Fruit fly (Drosophila melanogaster): ENCODE results near the gene Ent3.

Ent3 gene

dm6 chr3L:12843056-12843799 is 10.2 kb upstream of the Ent3 start, which contains the start of gene nebu (continued):
- TF ChIP-seq fru (GFP tag; optimal IDR thresholded peaks at IDR 0.05): peak; percentile 99
- peak; percentile 96 to 99 for TF ChIP-seq foxo (GFP tag; optimal IDR thresholded peaks at IDR 0.05)

dm6 chr3L:12849867-12850301 is 3.6 kb upstream of the Ent3 start, which contains the start of the genes CG10948 and Wbp2:
TSS of gene CG10948 (minus strand) at chr3L:12850117.
TSS of gene Wbp2 (plus strand) at chr3L:12850165.
- TF ChIP-seq dsf (GFP tag; optimal IDR thresholded peaks at IDR 0.05; ENCODE audit: borderline replicate concordance) (peak; percentile 22), Abd-B (GFP tag; optimal IDR thresholded peaks at IDR 0.05) (no peak), Hr83 (GFP tag; optimal IDR thresholded peaks at IDR 0.05; ENCODE audit: poor library complexity, severe bottlenecking) (no peak), Sp1 (GFP tag; optimal IDR thresholded peaks at IDR 0.05) (no peak), CrebA (GFP tag; optimal IDR thresholded peaks at IDR 0.05; ENCODE audit: borderline replicate concordance) (peak; percentile 73), woc (GFP tag; optimal IDR thresholded peaks at IDR 0.05) (no peak), Mio (GFP tag; optimal IDR thresholded peaks at IDR 0.05) (no peak), Dfd (GFP tag; optimal IDR thresholded peaks at IDR 0.05) (no peak), jim (GFP tag; optimal IDR thresholded peaks at IDR 0.05) (no peak), fru (GFP tag; optimal IDR thresholded peaks at IDR 0.05) (no peak), usp (GFP tag; optimal IDR thresholded peaks at IDR 0.05) (no peak), rgr (GFP tag; optimal IDR thresholded peaks at IDR 0.05) (no peak), Hr78 (GFP tag; optimal IDR thresholded peaks at IDR 0.05) (no peak), dl (GFP tag; optimal IDR thresholded peaks at IDR 0.05; ENCODE audit: insufficient read depth in 1 of 2, partially characterized antibody in 2 of 2) (no peak), brk (GFP tag; optimal IDR thresholded peaks at IDR 0.05) (no peak), CG32264 (GFP tag; optimal IDR thresholded peaks at IDR 0.05) (peak; percentile 3), sv (GFP tag; optimal IDR thresholded peaks at IDR 0.05) (no peak), Rel (GFP tag; optimal IDR thresholded peaks at IDR 0.05) (no peak), Rel (tag; optimal IDR thresholded peaks at IDR 0.05) (peak; percentile 95), GATAd (GFP tag; optimal IDR thresholded peaks at IDR 0.05) (no peak), sage (GFP tag; optimal IDR thresholded peaks at IDR 0.05) (peak; percentile 57), tai (GFP tag; optimal IDR thresholded peaks at IDR 0.05) (no peak), Jra (GFP tag; optimal IDR thresholded peaks at IDR 0.05) (peak; percentile 89), Vsx2 (GFP tag; optimal IDR thresholded peaks at IDR 0.05; ENCODE audit: partially characterized antibody) (peak; percentile 48), OdsH (GFP tag; optimal IDR thresholded peaks at IDR 0.05) (no peak), Hnf4 (GFP tag; optimal IDR thresholded peaks at IDR 0.05) (peak; percentile 64), Dif (GFP tag; optimal IDR thresholded peaks at IDR 0.05; ENCODE audit: partially characterized antibody) (no peak), pan (optimal IDR thresholded peaks at IDR 0.05) (no peak), N (GFP tag; optimal IDR thresholded peaks at IDR 0.05) (no peak), Myc (optimal IDR thresholded peaks at IDR 0.05) (no peak), foxo (GFP tag; optimal IDR thresholded peaks at IDR 0.05) (peak in 1 of 2 experiments; percentile 36), h (GFP tag; optimal IDR thresholded peaks at IDR 0.05) (no peak), CG9705 (GFP tag; optimal IDR thresholded peaks at IDR 0.05) (peak; percentile 20), HLH106 (tag; optimal IDR thresholded peaks at IDR 0.05) (no peak), ey (GFP tag; optimal IDR thresholded peaks at IDR 0.05) (no peak), psq (GFP tag; optimal IDR thresholded peaks at IDR 0.05) (peak; percentile 90)

DNA sequence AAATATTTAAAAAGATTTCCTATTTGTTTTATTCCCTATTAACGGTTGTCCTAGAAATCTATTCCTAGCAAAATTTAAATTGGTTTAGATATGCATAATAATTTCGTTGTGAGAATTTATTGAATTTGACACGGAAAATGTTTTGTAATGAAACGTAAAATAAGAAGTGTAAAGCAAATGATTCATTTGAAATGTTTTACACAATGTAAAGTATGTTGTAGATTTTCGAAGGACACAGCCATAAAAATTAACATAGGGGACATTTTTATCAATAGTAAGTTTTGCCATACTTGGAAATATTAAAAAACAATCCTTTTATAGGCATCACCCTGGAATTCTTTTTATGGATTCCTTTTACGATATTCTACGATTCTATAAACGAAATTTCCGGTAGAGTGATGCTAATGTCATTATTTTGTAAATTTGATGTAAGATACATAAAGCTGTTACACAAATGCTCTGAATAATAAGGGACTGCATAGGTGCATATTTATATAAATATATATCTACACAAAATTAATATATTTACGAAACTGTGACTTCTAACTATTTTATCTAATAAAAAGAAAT is 4.2 kb downstream of the Ent3 start:
- TF ChIP-seq Dfd (GFP tag; optimal IDR thresholded peaks at IDR 0.05): no peak
- no peak for TF ChIP-seq psq (GFP tag; optimal IDR thresholded peaks at IDR 0.05)
- no peak for TF ChIP-seq Vsx2 (GFP tag; optimal IDR thresholded peaks at IDR 0.05; ENCODE audit: partially characterized antibody)
- no peak for TF ChIP-seq sv (GFP tag; optimal IDR thresholded peaks at IDR 0.05)
- no peak for TF ChIP-seq GATAd (GFP tag; optimal IDR thresholded peaks at IDR 0.05)
- no peak for TF ChIP-seq Rel (GFP tag; optimal IDR thresholded peaks at IDR 0.05)
- TF ChIP-seq Rel (tag; optimal IDR thresholded peaks at IDR 0.05): no peak
- no peak for TF ChIP-seq dmrt93B (GFP tag; optimal IDR thresholded peaks at IDR 0.05)
- no peak for TF ChIP-seq Abd-B (GFP tag; optimal IDR thresholded peaks at IDR 0.05)
- TF ChIP-seq Mio (GFP tag; optimal IDR thresholded peaks at IDR 0.05): no peak
- TF ChIP-seq usp (GFP tag; optimal IDR thresholded peaks at IDR 0.05): no peak
- TF ChIP-seq CG32264 (GFP tag; optimal IDR thresholded peaks at IDR 0.05): no peak
- no peak for TF ChIP-seq h (GFP tag; optimal IDR thresholded peaks at IDR 0.05)
- no peak for TF ChIP-seq Dif (GFP tag; optimal IDR thresholded peaks at IDR 0.05; ENCODE audit: partially characterized antibody)
- TF ChIP-seq dsf (GFP tag; optimal IDR thresholded peaks at IDR 0.05; ENCODE audit: borderline replicate concordance): no peak
- TF ChIP-seq jim (GFP tag; optimal IDR thresholded peaks at IDR 0.05): no peak
- TF ChIP-seq brk (GFP tag; optimal IDR thresholded peaks at IDR 0.05): no peak
- TF ChIP-seq CG9705 (GFP tag; optimal IDR thresholded peaks at IDR 0.05): no peak
- TF ChIP-seq dl (GFP tag; optimal IDR thresholded peaks at IDR 0.05; ENCODE audit: insufficient read depth in 1 of 2, partially characterized antibody in 2 of 2): no peak
- no peak for TF ChIP-seq lola (GFP tag; optimal IDR thresholded peaks at IDR 0.05)
- TF ChIP-seq rgr (GFP tag; optimal IDR thresholded peaks at IDR 0.05): no peak
